Worm (Caenorhabditis elegans) whole organism, early embryonic: Measurements from ENCODE around the gene ssu-2.

ENCODE experiments used
- B0310.2 ChIP-seq: sonication (generic microtip); optimal IDR thresholded peaks from 2 replicates; lab custom pipeline; 2016; ENCODE audit warnings: mild to moderate bottlenecking, missing genetic modification characterization, missing compliant biosample characterization
- F13C5.2 ChIP-seq: sonication (generic microtip); optimal IDR thresholded peaks from 2 replicates; lab custom pipeline; 2017; ENCODE audit warnings: mild to moderate bottlenecking, missing genetic modification characterization, inconsistent platforms, missing compliant biosample characterization
- aly-1 ChIP-seq: sonication (generic microtip); optimal IDR thresholded peaks from 2 replicates; lab custom pipeline; 2016; ENCODE audit warnings: missing genetic modification characterization, missing compliant biosample characterization
- ama-1 ChIP-seq: fragments of 150-350 bp; optimal IDR thresholded peaks from 2 replicates; lab custom pipeline; 2014
- ceh-13 ChIP-seq: fragments of 200-800 bp; sonication (Bioruptor generic); optimal IDR thresholded peaks from 2 replicates; lab custom pipeline; 2018; ENCODE audit warnings: mild to moderate bottlenecking, missing genetic modification characterization, missing compliant biosample characterization
- ceh-36 ChIP-seq: sonication (generic microtip); optimal IDR thresholded peaks from 2 replicates; lab custom pipeline; 2016; ENCODE audit warnings: missing genetic modification characterization, inconsistent platforms, missing compliant biosample characterization
- ets-7 ChIP-seq: sonication (generic microtip); optimal IDR thresholded peaks from 2 replicates; lab custom pipeline; 2016; ENCODE audit warnings: missing genotype, missing genetic modification characterization, missing compliant biosample characterization
- flt-1 ChIP-seq: fragments of 200-800 bp; sonication (Bioruptor generic); IDR thresholded peaks from 2 replicates; pipeline ENCODE4 v1.3.6; 2022; ENCODE audit warnings: missing genetic modification characterization, missing compliant biosample characterization
- hmbx-1 ChIP-seq: sonication (generic microtip); optimal IDR thresholded peaks from 2 replicates; lab custom pipeline; 2016; ENCODE audit warnings: mild to moderate bottlenecking, missing genetic modification characterization, missing compliant biosample characterization
- hmg-4 ChIP-seq: fragments of 200-800 bp; sonication (Bioruptor generic); optimal IDR thresholded peaks from 2 replicates; lab custom pipeline; 2018; ENCODE audit warnings: mild to moderate bottlenecking, missing genetic modification characterization, missing compliant biosample characterization
- hnd-1 ChIP-seq: sonication (generic microtip); optimal IDR thresholded peaks from 2 replicates; lab custom pipeline; 2016; ENCODE audit warnings: missing genetic modification characterization, missing compliant biosample characterization
- scrt-1 ChIP-seq: fragments of 200-800 bp; sonication (Bioruptor generic); IDR thresholded peaks from 2 replicates; pipeline ENCODE4 v1.3.6; 2022; ENCODE audit warnings: missing genetic modification characterization, missing compliant biosample characterization
- tbx-11 ChIP-seq: fragments of 200-800 bp; sonication (Bioruptor generic); IDR thresholded peaks from 2 replicates; pipeline ENCODE4 v1.3.6; 2022; ENCODE audit warnings: missing genetic modification characterization, missing compliant biosample characterization
- tra-4 ChIP-seq: sonication (generic microtip); optimal IDR thresholded peaks from 2 replicates; lab custom pipeline; 2017; ENCODE audit warnings: missing genetic modification characterization, missing compliant biosample characterization

Gene ssu-2

DNA sequence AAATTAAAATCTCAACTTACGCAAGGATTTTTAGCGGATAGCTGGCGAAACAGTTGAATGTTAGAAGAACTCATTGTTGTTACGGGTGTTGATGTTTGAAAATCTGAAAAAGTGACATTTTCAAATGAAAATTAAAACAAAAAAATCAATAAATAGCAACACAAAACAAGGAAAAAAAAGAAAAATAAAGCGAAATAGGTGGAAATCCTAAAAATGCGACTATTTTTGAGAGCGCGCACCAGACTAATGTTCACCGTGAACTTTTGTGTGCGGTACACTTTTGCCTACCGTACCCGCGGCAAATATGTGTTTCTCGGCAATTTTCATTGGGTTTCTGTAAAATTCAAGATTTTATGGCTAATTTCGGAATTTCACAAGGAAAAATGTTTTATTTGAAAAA, 56.1 kb downstream of the ssu-2 start, which contains the start of gene F55B11.6:
TSS of gene F55B11.6 (minus strand) at position 101 of the 400 bp plus-strand sequence.
- TF ChIP-seq tbx-11 (GFP tag; lab: Robert Waterston, UW) (no peak), scrt-1 (no peak), aly-1 (tag; lab: Kevin White, UChicago) (no peak), F13C5.2 (tag; lab: Kevin White, UChicago) (no peak), tra-4 (tag; lab: Kevin White, UChicago) (no peak), hmg-4 (no peak), ets-7 (tag; lab: Kevin White, UChicago) (no peak), flt-1 (GFP tag; lab: Robert Waterston, UW) (no peak), hnd-1 (tag; lab: Kevin White, UChicago) (no peak), ceh-36 (no peak), B0310.2 (tag; lab: Kevin White, UChicago) (no peak), ceh-13 (no peak), ama-1 (no peak), hmbx-1 (tag; lab: Kevin White, UChicago) (no peak)
